Worm (Caenorhabditis elegans): ENCODE measurements around the gene Y38C1AA.12.
A peak's percentile ranks its signal among the peaks of the same experiment; 100 is the strongest.

The Y38C1AA.12 gene

ce11 chrIV:186110-186509 lies 5.9 kb upstream of the Y38C1AA.12 start:
- TF ChIP-seq hlh-1 (tag; optimal IDR thresholded peaks at IDR 0.05): peak; percentile 23
- peak; percentile 71 for TF ChIP-seq ces-1 (GFP tag; optimal IDR thresholded peaks at IDR 0.05)
- no peak for TF ChIP-seq sptf-1 (tag; optimal IDR thresholded peaks at IDR 0.05)

ce11 chrIV:187336-187735 lies 4.7 kb upstream of the Y38C1AA.12 start:
- TF ChIP-seq sem-2 (GFP tag; optimal IDR thresholded peaks at IDR 0.05) (no peak), ces-1 (GFP tag; optimal IDR thresholded peaks at IDR 0.05) (no peak), elt-1 (tag; optimal IDR thresholded peaks at IDR 0.05; ENCODE audit: borderline replicate concordance, insufficient read depth) (no peak), bed-3 (GFP tag; optimal IDR thresholded peaks at IDR 0.05) (no peak), ham-2 (GFP tag; optimal IDR thresholded peaks at IDR 0.05) (no peak), nhr-76 (tag; optimal IDR thresholded peaks at IDR 0.05) (no peak), cnd-1 (tag; optimal IDR thresholded peaks at IDR 0.05) (no peak), M03D4.4 (tag; optimal IDR thresholded peaks at IDR 0.05) (no peak), unc-39 (tag; optimal IDR thresholded peaks at IDR 0.05) (no peak), nhr-28 (tag; optimal IDR thresholded peaks at IDR 0.05) (no peak), lin-13 (tag; optimal IDR thresholded peaks at IDR 0.05) (no peak), mep-1 (tag; optimal IDR thresholded peaks at IDR 0.05) (no peak), ceh-39 (tag; optimal IDR thresholded peaks at IDR 0.05) (no peak), ceh-43 (GFP tag; optimal IDR thresholded peaks at IDR 0.05) (no peak), nhr-237 (tag; optimal IDR thresholded peaks at IDR 0.05) (no peak), hlh-1 (tag; optimal IDR thresholded peaks at IDR 0.05) (no peak)

ce11 chrIV:189087-189486 lies 3.0 kb upstream of the Y38C1AA.12 start:
- TF ChIP-seq mls-2 (tag; optimal IDR thresholded peaks at IDR 0.05) (no peak), blmp-1 (tag; optimal IDR thresholded peaks at IDR 0.05) (no peak), unc-62 (GFP tag; optimal IDR thresholded peaks at IDR 0.05) (no peak), nhr-76 (tag; optimal IDR thresholded peaks at IDR 0.05) (no peak), sem-2 (GFP tag; optimal IDR thresholded peaks at IDR 0.05) (no peak), sptf-1 (tag; optimal IDR thresholded peaks at IDR 0.05) (no peak), elt-3 (tag; optimal IDR thresholded peaks at IDR 0.05) (no peak), tbx-8 (GFP tag; optimal IDR thresholded peaks at IDR 0.05) (no peak), pha-4 (tag; optimal IDR thresholded peaks at IDR 0.05) (no peak), cnd-1 (tag; optimal IDR thresholded peaks at IDR 0.05) (no peak), lin-32 (GFP tag; optimal IDR thresholded peaks at IDR 0.05) (no peak), nhr-2 (tag; optimal IDR thresholded peaks at IDR 0.05) (no peak), nhr-28 (tag; optimal IDR thresholded peaks at IDR 0.05) (no peak)

ce11 chrIV:194442-194841 lies 2.4 kb downstream of the Y38C1AA.12 start, which contains the start of gene csn-3:
TSS of gene csn-3 (plus strand) at chrIV:194742.
- no peak for TF ChIP-seq sptf-1 (tag; optimal IDR thresholded peaks at IDR 0.05)
- TF ChIP-seq lsy-2 (tag; optimal IDR thresholded peaks at IDR 0.05): no peak
- TF ChIP-seq unc-120 (tag; optimal IDR thresholded peaks at IDR 0.05; ENCODE audit: poor library complexity, severe bottlenecking): no peak
- no peak for TF ChIP-seq hlh-1 (tag; optimal IDR thresholded peaks at IDR 0.05)
- no peak for TF ChIP-seq ceh-83 (GFP tag; optimal IDR thresholded peaks at IDR 0.05)
- no peak for TF ChIP-seq zip-8 (tag; optimal IDR thresholded peaks at IDR 0.05)
- TF ChIP-seq nhr-76 (tag; optimal IDR thresholded peaks at IDR 0.05): no peak

ce11 chrIV:202921-203652 lies 11.0 kb downstream of the Y38C1AA.12 start, which contains the start of gene gfrp-1:
TSS of gene gfrp-1 (plus strand) at chrIV:203602.
- TF ChIP-seq unc-120 (tag; optimal IDR thresholded peaks at IDR 0.05; ENCODE audit: poor library complexity, severe bottlenecking) (no peak), lin-13 (tag; optimal IDR thresholded peaks at IDR 0.05) (no peak), zip-8 (tag; optimal IDR thresholded peaks at IDR 0.05) (peak; percentile 98), hlh-1 (tag; optimal IDR thresholded peaks at IDR 0.05) (no peak)

- TF ChIP-seq nhr-237 (tag; optimal IDR thresholded peaks at IDR 0.05) (no peak), ham-2 (GFP tag; optimal IDR thresholded peaks at IDR 0.05) (no peak), lin-32 (GFP tag; optimal IDR thresholded peaks at IDR 0.05) (no peak), drap-1 (GFP tag; optimal IDR thresholded peaks at IDR 0.05) (no peak), pha-4 (tag; optimal IDR thresholded peaks at IDR 0.05) (no peak), hlh-1 (tag; optimal IDR thresholded peaks at IDR 0.05) (no peak), unc-39 (tag; optimal IDR thresholded peaks at IDR 0.05) (no peak), snpc-4 (tag; optimal IDR thresholded peaks at IDR 0.05) (no peak), lsy-2 (tag; optimal IDR thresholded peaks at IDR 0.05) (no peak), ceh-39 (tag; optimal IDR thresholded peaks at IDR 0.05) (no peak)
Measured at ce11 chrIV:204998-205397, 12.9 kb downstream of the Y38C1AA.12 start, which contains the start of gene coa-1. TSS of gene coa-1 (plus strand) at chrIV:205298.

All from whole organism, mixed stage, embryonic.